Worm (Caenorhabditis elegans) whole organism, L4/young adult: ENCODE data around the gene irld-56.

ENCODE experiments used
- W03F9.2 ChIP-seq: fragments of 150-350 bp; optimal IDR thresholded peaks from 2 replicates; lab custom pipeline; 2014; ENCODE audit warnings: missing biosample characterization, missing genetic modification characterization
- dao-5 ChIP-seq: sonication (generic microtip); optimal IDR thresholded peaks from 2 replicates; lab custom pipeline; 2016; ENCODE audit warnings: missing genotype, missing genetic modification characterization, moderate library complexity, missing compliant biosample characterization
- him-1 ChIP-seq: sonication (generic microtip); optimal IDR thresholded peaks from 2 replicates; lab custom pipeline; 2016; ENCODE audit warnings: missing genotype, missing genetic modification reagents, missing genetic modification characterization, missing compliant biosample characterization

Gene irld-56

DNA sequence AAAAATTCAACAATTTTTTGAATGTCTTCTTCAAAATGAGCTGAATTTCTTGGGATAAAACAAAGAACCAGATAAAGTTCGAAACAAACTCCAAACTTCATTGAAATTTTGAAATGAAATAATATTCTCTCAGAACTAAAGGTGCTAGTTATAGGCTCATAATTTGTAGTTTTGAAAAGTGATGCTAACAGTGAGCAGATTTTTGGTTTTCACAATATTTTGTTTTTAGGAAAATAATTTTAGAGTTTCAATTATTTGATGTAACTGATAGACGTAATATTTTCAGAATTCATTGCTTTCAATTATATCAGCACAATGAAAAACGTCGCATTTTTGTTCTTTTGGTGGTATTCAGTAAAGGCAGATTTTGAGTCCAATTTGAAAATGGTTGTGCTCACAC is at the start of gene irld-56, which contains the start of gene irld-55:
Gene irld-56, minus strand, starts transcription at position 101 of the 400 bp plus-strand sequence.
Gene irld-55, plus strand, starts transcription at position 316 of the 400 bp plus-strand sequence.
- TF ChIP-seq dao-5 (tag; lab: Kevin White, UChicago) = no peak
- no peak for TF ChIP-seq W03F9.2 (tag; lab: Kevin White, UChicago)
- TF ChIP-seq him-1 = no peak

DNA sequence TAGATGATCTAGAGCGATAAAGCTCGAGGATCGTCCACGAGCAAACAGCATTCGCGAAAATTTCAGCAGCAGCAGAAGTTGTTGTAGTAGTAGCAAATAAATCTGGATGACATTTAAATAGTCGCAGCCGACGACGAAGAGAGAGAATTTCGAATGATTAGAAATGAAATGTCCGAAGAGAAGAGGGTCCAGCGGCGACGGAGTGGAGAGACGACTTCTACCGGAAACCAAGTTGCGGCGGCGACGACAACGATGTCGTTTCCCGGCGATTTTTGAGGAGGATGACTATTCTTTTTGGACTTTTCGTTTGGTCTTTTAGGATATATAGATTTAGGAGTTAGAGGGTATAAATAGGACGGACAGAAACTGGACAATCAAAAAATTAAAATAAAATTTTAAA is 46.6 kb upstream of the irld-56 start:
- no peak for TF ChIP-seq W03F9.2 (tag; lab: Kevin White, UChicago)
- no peak for TF ChIP-seq him-1
- no peak for TF ChIP-seq dao-5 (tag; lab: Kevin White, UChicago)

DNA sequence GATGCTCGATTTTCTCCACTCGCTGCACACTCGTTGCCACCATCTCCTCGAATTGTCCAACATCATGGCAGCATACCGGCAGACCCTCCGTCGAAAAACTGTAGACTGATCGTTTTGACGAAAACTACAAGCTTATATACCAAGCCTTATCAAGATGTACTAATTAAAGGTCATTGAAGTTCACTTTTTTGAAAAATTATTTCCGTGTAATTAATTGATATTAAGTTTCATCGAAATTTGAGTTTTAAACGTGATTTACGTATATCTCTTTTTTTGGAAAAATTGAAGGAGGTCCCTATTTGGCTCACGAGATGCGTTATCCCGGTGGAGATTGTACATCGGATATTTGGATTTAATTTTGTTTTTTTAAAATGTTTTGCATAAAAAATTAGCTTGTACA is 40.8 kb upstream of the irld-56 start, which contains the start of gene Y37A1B.4:
Gene Y37A1B.4, minus strand, starts transcription at position 101 of the 400 bp plus-strand sequence.
- TF ChIP-seq him-1 = no peak

DNA sequence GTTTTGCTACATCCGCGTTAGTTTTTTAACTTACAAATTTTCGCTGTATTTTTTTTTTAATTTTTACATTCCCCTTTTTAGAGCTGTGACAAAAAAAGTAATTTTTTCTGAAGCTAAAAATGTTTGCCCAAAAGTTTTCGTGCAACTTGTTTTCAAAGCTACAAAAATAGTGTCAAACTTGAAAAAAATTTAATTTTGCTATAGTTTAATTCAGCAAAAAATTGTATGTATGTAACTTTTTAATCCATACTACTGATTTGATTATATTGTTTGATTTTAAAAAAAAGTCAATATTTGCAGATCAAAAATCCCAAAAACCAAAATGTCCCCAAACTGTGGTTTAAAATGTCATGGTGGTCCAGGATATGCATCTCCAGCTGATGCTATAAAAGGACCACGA is 31.1 kb upstream of the irld-56 start, which contains the start of gene semo-1:
Gene semo-1, plus strand, starts transcription at position 301 of the 400 bp plus-strand sequence.
- no peak for TF ChIP-seq him-1
- TF ChIP-seq dao-5 (tag; lab: Kevin White, UChicago) = no peak
- no peak for TF ChIP-seq W03F9.2 (tag; lab: Kevin White, UChicago)

DNA sequence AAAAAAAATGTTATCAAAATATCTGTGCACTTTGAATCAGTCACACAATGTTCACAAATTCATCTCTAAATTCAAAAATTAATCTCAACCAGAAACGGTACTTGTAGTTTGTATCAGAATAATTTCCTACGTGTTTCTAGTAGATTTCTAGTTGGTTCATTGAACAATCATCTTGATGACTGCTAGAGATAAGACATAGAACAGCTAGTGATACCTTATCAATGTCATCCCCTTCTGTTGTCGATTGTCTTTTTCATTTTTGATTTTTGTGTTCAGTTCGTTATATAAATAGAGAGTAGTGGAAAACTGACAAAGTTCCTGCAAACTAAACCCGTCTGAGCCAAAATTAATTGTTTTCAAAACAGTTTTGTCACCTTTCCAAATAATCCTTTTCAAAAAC is 30.7 kb upstream of the irld-56 start:
- TF ChIP-seq dao-5 (tag; lab: Kevin White, UChicago) (no peak), W03F9.2 (tag; lab: Kevin White, UChicago) (no peak), him-1 (no peak)

DNA sequence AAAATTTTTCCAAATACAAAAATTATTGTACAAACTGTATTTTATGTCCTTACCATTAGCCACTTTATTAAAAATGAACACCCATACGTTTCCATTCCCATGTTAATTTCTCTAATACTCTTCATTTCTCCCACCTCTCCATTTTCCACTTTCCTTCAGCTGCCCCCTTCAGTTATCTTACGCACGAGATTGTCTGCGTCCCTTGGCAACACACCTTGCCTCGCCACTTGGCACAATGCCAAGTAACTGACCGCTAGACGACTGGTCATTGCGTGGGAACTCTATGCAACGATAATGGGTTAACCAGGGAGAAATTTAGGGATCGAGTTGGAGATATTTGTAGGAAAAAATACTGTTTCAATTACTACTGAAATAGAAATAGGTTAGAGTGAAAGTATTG is 27.0 kb upstream of the irld-56 start:
- TF ChIP-seq W03F9.2 (tag; lab: Kevin White, UChicago) (no peak), dao-5 (tag; lab: Kevin White, UChicago) (no peak), him-1 (no peak)

DNA sequence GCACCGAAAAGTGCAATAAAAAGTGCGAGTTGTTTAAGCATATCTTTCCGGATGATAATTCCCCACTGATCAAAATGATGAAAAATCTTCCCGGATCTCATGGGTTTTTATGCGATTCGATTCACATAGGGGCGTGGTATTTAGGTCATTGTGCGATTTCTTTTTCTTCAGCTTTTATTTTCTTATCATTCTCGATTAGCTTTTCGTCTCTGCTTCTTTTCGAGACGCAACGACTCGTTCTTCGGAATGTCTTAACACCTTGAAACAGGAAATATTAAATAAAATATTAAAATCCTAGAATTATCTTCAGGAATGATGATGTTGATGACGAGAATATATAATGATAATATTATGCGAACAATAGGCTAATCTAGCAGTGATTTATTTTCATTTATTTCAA is 23.9 kb upstream of the irld-56 start, which contains the start of gene Y37A1B.7:
Gene Y37A1B.7, minus strand, starts transcription at position 101 of the 400 bp plus-strand sequence.
- TF ChIP-seq dao-5 (tag; lab: Kevin White, UChicago) (no peak), him-1 (no peak), W03F9.2 (tag; lab: Kevin White, UChicago) (no peak)

DNA sequence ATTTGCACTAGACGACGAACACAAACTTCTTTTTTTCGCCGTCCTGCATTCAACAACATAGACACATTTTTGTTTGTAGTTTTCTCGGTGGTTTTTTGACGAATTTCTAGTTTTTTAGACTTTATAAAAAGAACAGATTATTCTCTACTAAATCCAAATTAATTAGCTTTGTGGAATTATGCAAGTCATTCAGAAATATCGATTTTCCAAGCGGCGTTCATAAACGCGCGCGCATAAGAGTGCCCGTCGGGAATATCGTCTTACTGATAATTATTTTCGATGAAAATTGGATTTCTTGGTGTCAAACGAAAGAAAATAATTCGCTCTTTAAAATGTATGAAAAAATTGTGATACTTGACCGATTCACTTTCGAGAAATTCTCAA is 14.8 kb upstream of the irld-56 start:
- TF ChIP-seq him-1 = no peak
- TF ChIP-seq dao-5 (tag; lab: Kevin White, UChicago) = no peak
- TF ChIP-seq W03F9.2 (tag; lab: Kevin White, UChicago) = no peak

DNA sequence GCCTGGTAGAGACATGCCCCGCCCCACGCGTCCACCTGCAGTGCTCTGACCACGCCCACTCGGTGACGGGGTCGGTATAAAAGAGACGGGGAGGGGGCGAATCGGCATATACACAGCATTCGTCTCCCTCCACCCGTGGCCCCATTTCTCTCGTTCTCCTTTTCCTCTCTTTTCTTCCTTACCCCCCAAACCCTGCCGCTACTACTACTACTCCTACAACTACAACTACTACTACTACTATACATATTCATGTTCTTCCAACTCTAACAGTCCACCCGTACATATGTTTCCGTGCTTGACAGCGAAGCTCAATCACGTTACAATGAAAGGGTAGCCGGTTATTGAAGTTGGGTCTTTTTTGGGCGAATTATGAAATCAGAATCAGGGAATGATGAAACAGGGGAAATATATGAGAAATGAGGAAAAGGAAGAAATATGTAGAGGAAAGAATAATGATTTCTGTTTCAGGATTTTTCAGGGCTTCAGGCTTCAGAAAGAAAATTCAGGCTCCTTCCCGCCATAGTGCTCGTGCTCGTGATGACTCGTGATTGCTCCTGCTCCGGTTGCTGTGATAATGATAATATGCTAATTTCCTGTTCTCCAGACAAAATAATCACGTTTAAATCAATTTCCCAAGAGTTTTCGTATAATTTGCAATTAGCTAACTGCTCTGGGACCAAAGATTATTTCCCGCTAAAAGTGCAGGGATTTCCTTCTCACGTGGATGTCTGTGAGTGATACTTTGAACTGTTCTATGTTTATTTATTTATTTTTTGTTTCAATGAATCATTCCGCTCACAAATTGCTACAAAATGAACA is 14.2 kb upstream of the irld-56 start:
- TF ChIP-seq dao-5 (tag; lab: Kevin White, UChicago) (no peak), him-1 (peak; percentile 84)

DNA sequence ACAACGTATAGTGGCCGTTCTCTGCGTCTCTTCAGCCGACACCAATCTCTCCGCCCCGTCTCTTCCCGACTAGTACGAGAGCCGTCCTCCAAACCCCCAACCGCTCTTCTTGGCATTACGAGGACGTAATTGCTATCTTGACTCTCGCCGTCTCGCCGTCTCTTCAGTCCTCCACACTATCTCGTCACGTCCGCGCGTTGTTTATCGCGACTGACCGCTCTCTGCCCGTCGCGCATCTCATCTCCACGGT is 13.6 kb upstream of the irld-56 start:
- no peak for TF ChIP-seq W03F9.2 (tag; lab: Kevin White, UChicago)

DNA sequence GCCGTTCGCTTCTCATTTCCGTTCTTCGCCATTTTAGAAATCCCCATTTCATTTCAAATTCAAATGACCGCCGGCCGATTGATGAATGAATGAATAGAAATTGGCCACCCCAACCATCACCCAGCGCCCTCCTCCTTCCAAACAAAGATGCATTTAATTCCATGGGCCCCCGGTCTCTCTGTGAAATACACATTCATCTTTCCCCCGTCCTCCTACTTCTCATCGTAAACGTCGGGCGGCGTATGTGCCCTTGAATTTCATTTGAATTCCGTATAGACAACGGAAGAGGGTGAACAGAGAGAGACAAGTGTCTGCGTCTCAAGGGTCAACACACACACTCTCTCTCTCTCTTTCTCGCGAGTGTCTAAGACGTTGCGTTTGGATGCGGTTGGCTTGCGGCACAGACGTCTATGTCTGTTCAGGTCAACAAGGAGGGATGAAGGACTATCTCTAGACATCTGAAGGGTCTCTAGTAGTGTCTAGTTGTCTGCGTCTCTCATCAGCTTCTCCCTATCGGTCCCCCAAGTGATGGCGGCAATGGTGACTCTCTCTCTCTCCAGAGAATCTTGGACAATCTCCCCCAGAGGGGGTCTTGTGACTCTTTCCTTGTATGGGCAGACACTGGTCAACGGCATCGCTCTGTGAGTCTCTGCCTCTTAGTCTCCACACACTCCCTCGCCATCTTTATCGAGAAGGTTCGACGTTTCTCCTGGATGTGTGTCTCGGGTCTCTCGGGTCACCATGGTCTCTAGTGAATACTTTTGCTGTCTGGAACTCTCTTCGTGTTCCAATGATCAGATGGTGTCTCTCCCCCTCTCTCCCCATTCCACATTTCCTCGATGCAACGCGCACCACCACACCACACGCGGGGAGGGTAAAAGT is 13.1 kb upstream of the irld-56 start:
- peak; percentile 67 for TF ChIP-seq him-1
- no peak for TF ChIP-seq dao-5 (tag; lab: Kevin White, UChicago)
- peak; percentile 24 for TF ChIP-seq W03F9.2 (tag; lab: Kevin White, UChicago)

DNA sequence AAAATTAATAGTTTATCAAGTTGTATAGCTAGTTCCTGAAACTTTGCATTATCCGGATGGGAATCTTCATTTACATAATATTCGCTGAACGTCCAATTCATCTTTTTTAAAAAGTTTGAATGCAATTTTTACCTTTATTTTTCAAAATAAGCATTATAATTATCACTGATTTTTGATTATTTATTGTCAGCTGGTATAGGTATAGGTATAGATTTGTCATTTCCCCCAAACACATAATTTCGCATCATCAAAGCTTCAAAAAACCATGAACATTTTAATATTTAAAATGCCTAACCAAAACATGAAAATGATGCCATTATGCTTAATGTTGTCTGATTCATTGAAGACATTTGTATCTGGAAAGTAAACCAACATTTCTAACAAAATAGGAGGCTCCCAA is 3.9 kb downstream of the irld-56 start, which contains the start of gene srw-63:
Gene srw-63, minus strand, starts transcription at position 101 of the 400 bp plus-strand sequence.
- no peak for TF ChIP-seq W03F9.2 (tag; lab: Kevin White, UChicago)
- no peak for TF ChIP-seq him-1

DNA sequence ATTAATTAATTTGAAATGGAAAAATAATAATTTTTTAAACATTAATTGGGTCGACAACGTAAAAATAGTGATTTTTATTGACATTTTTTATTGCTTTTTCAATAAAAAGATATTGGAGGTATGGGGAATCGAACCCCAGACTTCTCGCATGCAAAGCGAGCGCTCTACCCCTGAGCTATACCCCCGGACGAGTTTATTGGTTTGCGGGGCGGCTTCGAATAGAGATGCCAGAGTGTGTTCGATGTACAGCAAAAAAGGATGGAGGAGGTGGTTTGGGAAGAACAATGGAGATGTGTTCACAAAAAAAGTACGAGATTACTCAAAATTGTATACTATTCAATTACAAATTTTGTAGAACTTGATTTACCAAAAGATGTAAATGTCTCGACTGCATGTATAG is 6.1 kb downstream of the irld-56 start:
- TF ChIP-seq dao-5 (tag; lab: Kevin White, UChicago) (no peak), W03F9.2 (tag; lab: Kevin White, UChicago) (peak; percentile 49)

DNA sequence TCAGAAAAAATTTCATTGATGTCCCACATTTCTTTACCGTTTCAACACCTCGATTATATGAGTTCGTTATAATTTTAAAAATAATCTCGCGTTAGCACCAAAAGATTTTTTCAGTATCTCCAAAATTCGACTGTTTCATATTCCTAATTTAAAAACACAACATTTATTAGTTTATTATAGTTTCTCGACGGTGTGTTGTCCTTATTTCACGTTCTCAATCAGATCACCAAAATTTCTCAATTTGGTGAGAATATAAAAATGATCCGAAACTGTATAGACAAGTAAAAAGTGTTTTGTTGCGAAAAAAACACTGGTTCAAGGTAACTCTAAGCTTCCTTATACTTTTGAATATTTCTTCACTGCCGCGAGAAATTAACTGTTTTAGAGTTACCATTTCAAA is 11.1 kb downstream of the irld-56 start:
- no peak for TF ChIP-seq W03F9.2 (tag; lab: Kevin White, UChicago)
